Worm (Caenorhabditis elegans) whole organism, early embryonic: ENCODE data around the gene F26F12.5.

Experiments
- B0310.2 ChIP-seq: sonication (generic microtip); optimal IDR thresholded peaks from 2 replicates; lab custom pipeline; 2016; ENCODE audit warnings: mild to moderate bottlenecking, missing genetic modification characterization, missing compliant biosample characterization
- F13C5.2 ChIP-seq: sonication (generic microtip); optimal IDR thresholded peaks from 2 replicates; lab custom pipeline; 2017; ENCODE audit warnings: mild to moderate bottlenecking, missing genetic modification characterization, inconsistent platforms, missing compliant biosample characterization
- aly-1 ChIP-seq: sonication (generic microtip); optimal IDR thresholded peaks from 2 replicates; lab custom pipeline; 2016; ENCODE audit warnings: missing genetic modification characterization, missing compliant biosample characterization
- ama-1 ChIP-seq: fragments of 150-350 bp; optimal IDR thresholded peaks from 2 replicates; lab custom pipeline; 2014
- ceh-13 ChIP-seq: fragments of 200-800 bp; sonication (Bioruptor generic); optimal IDR thresholded peaks from 2 replicates; lab custom pipeline; 2018; ENCODE audit warnings: mild to moderate bottlenecking, missing genetic modification characterization, missing compliant biosample characterization
- ceh-36 ChIP-seq: sonication (generic microtip); optimal IDR thresholded peaks from 2 replicates; lab custom pipeline; 2016; ENCODE audit warnings: missing genetic modification characterization, inconsistent platforms, missing compliant biosample characterization
- ets-7 ChIP-seq: sonication (generic microtip); optimal IDR thresholded peaks from 2 replicates; lab custom pipeline; 2016; ENCODE audit warnings: missing genotype, missing genetic modification characterization, missing compliant biosample characterization
- flt-1 ChIP-seq: fragments of 200-800 bp; sonication (Bioruptor generic); IDR thresholded peaks from 2 replicates; pipeline ENCODE4 v1.3.6; 2022; ENCODE audit warnings: missing genetic modification characterization, missing compliant biosample characterization
- hmbx-1 ChIP-seq: sonication (generic microtip); optimal IDR thresholded peaks from 2 replicates; lab custom pipeline; 2016; ENCODE audit warnings: mild to moderate bottlenecking, missing genetic modification characterization, missing compliant biosample characterization
- hmg-4 ChIP-seq: fragments of 200-800 bp; sonication (Bioruptor generic); optimal IDR thresholded peaks from 2 replicates; lab custom pipeline; 2018; ENCODE audit warnings: mild to moderate bottlenecking, missing genetic modification characterization, missing compliant biosample characterization
- hnd-1 ChIP-seq: sonication (generic microtip); optimal IDR thresholded peaks from 2 replicates; lab custom pipeline; 2016; ENCODE audit warnings: missing genetic modification characterization, missing compliant biosample characterization
- pes-1 ChIP-seq: fragments of 200-800 bp; sonication (Bioruptor generic); IDR thresholded peaks from 2 replicates; pipeline ENCODE4 v1.3.6; 2022; ENCODE audit warnings: missing genetic modification reagents, missing genetic modification characterization, missing compliant biosample characterization
- scrt-1 ChIP-seq: fragments of 200-800 bp; sonication (Bioruptor generic); IDR thresholded peaks from 2 replicates; pipeline ENCODE4 v1.3.6; 2022; ENCODE audit warnings: missing genetic modification characterization, missing compliant biosample characterization
- sea-1 ChIP-seq: fragments of 200-800 bp; sonication (Bioruptor generic); conservative IDR thresholded peaks from 2 replicates; pipeline ENCODE4 v1.3.6; 2022; ENCODE audit warnings: missing genetic modification characterization, missing compliant biosample characterization
- tbx-11 ChIP-seq: fragments of 200-800 bp; sonication (Bioruptor generic); IDR thresholded peaks from 2 replicates; pipeline ENCODE4 v1.3.6; 2022; ENCODE audit warnings: missing genetic modification characterization, missing compliant biosample characterization
- tbx-37 ChIP-seq: fragments of 200-800 bp; sonication (Bioruptor generic); conservative IDR thresholded peaks from 2 replicates; pipeline ENCODE4 v1.3.6; 2022; ENCODE audit warnings: missing genetic modification reagents, missing genetic modification characterization, missing compliant biosample characterization
- tra-4 ChIP-seq: sonication (generic microtip); optimal IDR thresholded peaks from 2 replicates; lab custom pipeline; 2017; ENCODE audit warnings: missing genetic modification characterization, missing compliant biosample characterization

F26F12.5 gene

ce11 chrV:5893015-5893414 lies 28.0 kb upstream of the F26F12.5 start, which contains the start of gene C04E6.7:
Gene C04E6.7 (plus strand): TSS chrV:5893315.
- TF ChIP-seq hnd-1 (tag; lab: Kevin White, UChicago) = no peak
- TF ChIP-seq flt-1 = no peak
- TF ChIP-seq B0310.2 = no peak
- no peak for TF ChIP-seq ceh-36 (tag; lab: Kevin White, UChicago)
- TF ChIP-seq hmg-4 = no peak
- TF ChIP-seq ets-7 (tag; lab: Kevin White, UChicago) = no peak
- no peak for TF ChIP-seq aly-1 (tag; lab: Kevin White, UChicago)
- TF ChIP-seq hmbx-1 (tag; lab: Kevin White, UChicago) = no peak
- no peak for TF ChIP-seq ceh-13 (GFP tag; lab: Kevin White, UChicago)
- TF ChIP-seq F13C5.2 (tag; lab: Kevin White, UChicago) = no peak

- TF ChIP-seq tbx-11 (GFP tag; lab: Robert Waterston, UW) (no peak), ceh-36 (tag; lab: Kevin White, UChicago) (no peak), scrt-1 (GFP tag; lab: Robert Waterston, UW) (no peak), ceh-13 (GFP tag; lab: Kevin White, UChicago) (no peak), tra-4 (tag; lab: Kevin White, UChicago) (no peak), F13C5.2 (tag; lab: Kevin White, UChicago) (no peak), ets-7 (tag; lab: Kevin White, UChicago) (no peak), hmg-4 (no peak)
Observed at ce11 chrV:5891204-5891603, 26.2 kb upstream of the F26F12.5 start.

- TF ChIP-seq hmbx-1 (tag; lab: Kevin White, UChicago) = no peak
- TF ChIP-seq aly-1 (tag; lab: Kevin White, UChicago) = no peak
- no peak for TF ChIP-seq ama-1
- no peak for TF ChIP-seq ets-7 (tag; lab: Kevin White, UChicago)
- no peak for TF ChIP-seq tbx-37 (GFP tag; lab: Robert Waterston, UW)
- no peak for TF ChIP-seq ceh-36 (tag; lab: Kevin White, UChicago)
- no peak for TF ChIP-seq F13C5.2 (tag; lab: Kevin White, UChicago)
- TF ChIP-seq scrt-1 (GFP tag; lab: Robert Waterston, UW) = no peak
- no peak for TF ChIP-seq ceh-13 (GFP tag; lab: Kevin White, UChicago)
- no peak for TF ChIP-seq pes-1 (GFP tag; lab: Robert Waterston, UW)
- TF ChIP-seq tbx-11 (GFP tag; lab: Robert Waterston, UW) = no peak
- TF ChIP-seq B0310.2 = no peak
Observed at ce11 chrV:5888820-5889219, 23.8 kb upstream of the F26F12.5 start.

ce11 chrV:5883735-5884134 lies 18.8 kb upstream of the F26F12.5 start, which contains the start of gene C04E6.8:
Gene C04E6.8 (minus strand): TSS chrV:5883835.
- TF ChIP-seq pes-1 (GFP tag; lab: Robert Waterston, UW) = no peak
- no peak for TF ChIP-seq hmg-4
- TF ChIP-seq B0310.2 = no peak
- TF ChIP-seq tbx-11 (GFP tag; lab: Robert Waterston, UW) = no peak
- no peak for TF ChIP-seq aly-1 (tag; lab: Kevin White, UChicago)

ce11 chrV:5882429-5882828 lies 17.4 kb upstream of the F26F12.5 start:
- TF ChIP-seq hmg-4 = no peak
- no peak for TF ChIP-seq tra-4 (tag; lab: Kevin White, UChicago)
- TF ChIP-seq tbx-11 (GFP tag; lab: Robert Waterston, UW) = no peak
- no peak for TF ChIP-seq tbx-37 (GFP tag; lab: Robert Waterston, UW)
- no peak for TF ChIP-seq pes-1 (GFP tag; lab: Robert Waterston, UW)
- TF ChIP-seq aly-1 (tag; lab: Kevin White, UChicago) = no peak
- no peak for TF ChIP-seq F13C5.2 (tag; lab: Kevin White, UChicago)
- TF ChIP-seq ama-1 = no peak

- TF ChIP-seq B0310.2 = no peak
- no peak for TF ChIP-seq hmg-4
- no peak for TF ChIP-seq ama-1
- TF ChIP-seq tbx-37 (GFP tag; lab: Robert Waterston, UW) = no peak
- TF ChIP-seq tra-4 (tag; lab: Kevin White, UChicago) = no peak
- TF ChIP-seq tbx-11 (GFP tag; lab: Robert Waterston, UW) = no peak
- TF ChIP-seq pes-1 (GFP tag; lab: Robert Waterston, UW) = no peak
- no peak for TF ChIP-seq aly-1 (tag; lab: Kevin White, UChicago)
- no peak for TF ChIP-seq sea-1 (GFP tag; lab: Robert Waterston, UW)
- TF ChIP-seq ceh-13 (GFP tag; lab: Kevin White, UChicago) = no peak
- no peak for TF ChIP-seq flt-1
- TF ChIP-seq ets-7 (tag; lab: Kevin White, UChicago) = no peak
- TF ChIP-seq ceh-36 (tag; lab: Kevin White, UChicago) = no peak
- TF ChIP-seq hmbx-1 (tag; lab: Kevin White, UChicago) = no peak
- TF ChIP-seq scrt-1 (GFP tag; lab: Robert Waterston, UW) = no peak
- no peak for TF ChIP-seq hnd-1 (tag; lab: Kevin White, UChicago)
- TF ChIP-seq F13C5.2 (tag; lab: Kevin White, UChicago) = no peak
Observed at ce11 chrV:5880064-5880463, 15.1 kb upstream of the F26F12.5 start, which contains the start of gene C02G6.3. Gene C02G6.3 (plus strand): TSS chrV:5880364.

ce11 chrV:5876966-5877365 lies 12.0 kb upstream of the F26F12.5 start:
- TF ChIP-seq tbx-37 (GFP tag; lab: Robert Waterston, UW) = no peak
- no peak for TF ChIP-seq ets-7 (tag; lab: Kevin White, UChicago)
- no peak for TF ChIP-seq pes-1 (GFP tag; lab: Robert Waterston, UW)
- TF ChIP-seq ama-1 = no peak
- no peak for TF ChIP-seq ceh-13 (GFP tag; lab: Kevin White, UChicago)
- no peak for TF ChIP-seq scrt-1 (GFP tag; lab: Robert Waterston, UW)

ce11 chrV:5871759-5872158 lies 6.8 kb upstream of the F26F12.5 start, which contains the start of gene C02G6.2:
Gene C02G6.2 (plus strand): TSS chrV:5872059.
- no peak for TF ChIP-seq tbx-11 (GFP tag; lab: Robert Waterston, UW)
- no peak for TF ChIP-seq ceh-13 (GFP tag; lab: Kevin White, UChicago)
- no peak for TF ChIP-seq ceh-36 (tag; lab: Kevin White, UChicago)
- no peak for TF ChIP-seq F13C5.2 (tag; lab: Kevin White, UChicago)
- TF ChIP-seq ama-1 = no peak
- TF ChIP-seq pes-1 (GFP tag; lab: Robert Waterston, UW) = no peak
- no peak for TF ChIP-seq ets-7 (tag; lab: Kevin White, UChicago)
